Worm (Caenorhabditis elegans): ENCODE results near the gene T16A9.3.

DNA sequence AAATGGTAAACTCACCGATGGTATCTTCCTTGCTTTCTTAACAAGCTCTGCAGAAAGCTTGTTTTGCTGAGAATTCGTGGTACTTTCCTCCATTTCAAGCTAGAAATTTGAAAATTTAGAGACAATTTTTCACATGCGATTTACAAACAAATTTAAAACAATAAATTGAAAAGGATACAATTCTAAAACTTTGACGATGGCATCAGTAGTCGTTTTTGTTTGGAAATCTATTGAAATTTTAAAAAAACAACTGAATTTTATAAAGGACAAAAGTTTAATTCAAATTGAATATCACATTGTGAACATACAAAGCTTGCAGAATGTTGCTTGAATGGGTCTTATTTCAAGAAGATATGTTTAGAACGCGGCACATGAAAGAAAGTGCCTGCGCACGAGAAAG lies 37.7 kb upstream of the T16A9.3 start, which contains the start of gene ocam-1:
- TF ChIP-seq rnt-1 (tag; optimal IDR thresholded peaks at IDR 0.05), result no peak
- TF ChIP-seq fos-1 (tag; optimal IDR thresholded peaks at IDR 0.05), result no peak
- no peak for TF ChIP-seq egl-27 (tag; optimal IDR thresholded peaks at IDR 0.05)
- no peak for TF ChIP-seq ceh-82 (tag; optimal IDR thresholded peaks at IDR 0.05)
- no peak for TF ChIP-seq lir-3 (tag; optimal IDR thresholded peaks at IDR 0.05; ENCODE audit: poor library complexity)
- no peak for TF ChIP-seq nhr-77 (tag; optimal IDR thresholded peaks at IDR 0.05)
- TF ChIP-seq lin-39 (tag; optimal IDR thresholded peaks at IDR 0.05), result no peak
- no peak for TF ChIP-seq lin-35 (GFP tag; optimal IDR thresholded peaks at IDR 0.05)
- TF ChIP-seq aha-1 (tag; optimal IDR thresholded peaks at IDR 0.05), result no peak
- TF ChIP-seq unc-130 (tag; optimal IDR thresholded peaks at IDR 0.05), result no peak
- no peak for TF ChIP-seq skn-1 (tag; optimal IDR thresholded peaks at IDR 0.05)
- no peak for TF ChIP-seq aly-2 (tag; optimal IDR thresholded peaks at IDR 0.05)
- no peak for TF ChIP-seq elt-3 (tag; optimal IDR thresholded peaks at IDR 0.05)
- TF ChIP-seq pqm-1 (tag; optimal IDR thresholded peaks at IDR 0.05), result no peak

Measured in whole organism, L1 larva.